Worm (Caenorhabditis elegans) whole organism, L4 larva: ENCODE measurements around the gene C04H5.7.

ENCODE experiments used
- F44E2.7 ChIP-seq: fragments of 200-800 bp; sonication (Bioruptor generic); IDR thresholded peaks from 2 replicates; pipeline ENCODE4 v2.1.2; 2022; ENCODE audit warnings: missing genetic modification characterization, missing compliant biosample characterization
- hlh-11 ChIP-seq: fragments of 200-800 bp; sonication (Bioruptor generic); optimal IDR thresholded peaks from 2 replicates; lab custom pipeline; 2018; ENCODE audit warnings: mild to moderate bottlenecking, missing genetic modification characterization, missing compliant biosample characterization
- mdl-1 ChIP-seq, 2 experiments: fragments of 150-350 bp in 1 of 2; sonication (generic microtip) in 1 of 2; optimal IDR thresholded peaks; 2 replicates each; lab custom pipeline; 2014 to 2017; ENCODE audit warnings: missing biosample characterization in 2 of 2, missing genetic modification characterization in 2 of 2

DNA sequence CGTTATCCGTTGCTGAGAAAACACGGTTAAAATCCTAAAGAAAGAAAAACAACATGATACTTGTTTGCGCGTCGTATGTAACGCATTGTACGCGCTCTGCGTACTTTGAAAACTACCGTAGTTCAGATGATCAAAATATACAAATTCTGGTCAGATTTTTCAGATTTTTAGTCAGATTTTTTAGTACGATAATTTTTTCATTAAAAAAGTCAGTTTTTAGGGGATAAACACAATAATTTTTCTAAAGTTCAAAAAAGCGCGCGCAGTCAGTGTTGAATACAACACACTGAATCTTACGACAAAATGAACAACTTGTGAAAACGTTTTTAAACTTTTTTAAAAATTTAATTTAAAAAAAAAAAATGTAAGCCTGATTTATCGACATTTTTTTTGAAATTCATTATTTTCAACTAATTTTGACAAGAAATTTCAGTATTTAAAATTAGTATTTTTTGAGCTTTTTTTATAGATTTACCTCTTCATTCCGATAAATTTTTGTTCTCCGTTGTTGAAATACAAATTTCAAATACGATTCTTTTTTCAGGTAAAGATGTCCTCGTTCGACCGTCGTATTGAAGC, 14.0 kb upstream of the C04H5.7 start, which contains the start of gene pot-2:
- TF ChIP-seq mdl-1 (tag; optimal IDR thresholded peaks at IDR 0.05; lab: Kevin White, UChicago) (no peak), hlh-11 (tag; lab: Kevin White, UChicago) (no peak), F44E2.7 (GFP tag; lab: Robert Waterston, UW) (no peak)
